Fruit fly (Drosophila melanogaster): Measurements from ENCODE around the gene CG11584.

Gene CG11584

DNA sequence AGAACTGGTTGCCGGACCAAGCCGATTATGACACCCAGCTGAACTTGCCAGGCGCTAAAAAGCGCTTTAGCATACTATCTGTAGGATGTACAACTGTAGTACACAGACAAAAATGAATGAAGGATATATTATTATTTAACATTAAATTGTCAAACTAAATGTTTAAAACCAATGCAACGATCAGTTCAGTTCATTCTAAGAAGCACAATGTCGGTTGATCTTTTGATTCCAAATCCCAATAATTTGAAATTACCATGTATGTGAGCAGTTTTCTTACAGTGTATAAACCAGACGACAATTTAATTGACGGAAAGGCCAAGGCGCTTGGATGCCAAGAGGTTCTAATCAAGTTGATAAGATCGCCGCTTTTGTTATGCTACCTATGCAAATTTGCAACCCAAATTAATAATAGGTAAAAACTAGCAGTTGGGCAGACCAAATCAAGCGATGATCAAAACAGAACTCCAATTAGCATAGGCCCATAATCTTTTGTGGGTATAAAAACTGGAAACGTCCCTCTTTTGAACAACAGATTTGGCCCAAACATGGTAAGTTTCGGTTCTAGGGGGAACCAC lies 11.7 kb upstream of the CG11584 start, which contains the start of gene CG12480 (continued):
- TF ChIP-seq Jarid2 (GFP tag; optimal IDR thresholded peaks at IDR 0.05) (no peak), CG4617 (GFP tag; optimal IDR thresholded peaks at IDR 0.05; ENCODE audit: borderline replicate concordance) (no peak), abd-A (tag; optimal IDR thresholded peaks at IDR 0.05) (peak; percentile 28), CG32532 (GFP tag; IDR thresholded peaks at IDR 0.05) (peak; percentile 90), CG10959 (GFP tag; IDR thresholded peaks at IDR 0.05) (no peak), kni (GFP tag; optimal IDR thresholded peaks at IDR 0.05) (no peak), ara (GFP tag; IDR thresholded peaks at IDR 0.05) (no peak; the same call in 1 of the 2 replicates), Trl (optimal IDR thresholded peaks at IDR 0.05) (no peak), Trl (GFP tag; optimal IDR thresholded peaks at IDR 0.05) (peak; percentile 4), Asciz (GFP tag; optimal IDR thresholded peaks at IDR 0.05) (no peak), CG12155 (GFP tag; optimal IDR thresholded peaks at IDR 0.05) (peak; percentile 53), tgo (GFP tag; IDR thresholded peaks at IDR 0.05) (no peak), CG12391 (tag; optimal IDR thresholded peaks at IDR 0.05) (peak; percentile 26), wor (GFP tag; IDR thresholded peaks at IDR 0.05) (no peak), otp (GFP tag; IDR thresholded peaks at IDR 0.05) (no peak), nau (GFP tag; optimal IDR thresholded peaks at IDR 0.05) (no peak), CG16863 (GFP tag; optimal IDR thresholded peaks at IDR 0.05) (no peak), Opbp (GFP tag; IDR thresholded peaks at IDR 0.05; ENCODE audit: partially characterized antibody) (no peak), Lim3 (GFP tag; IDR thresholded peaks at IDR 0.05) (no peak), Gsc (GFP tag; IDR thresholded peaks at IDR 0.05) (no peak), CG31388 (GFP tag; optimal IDR thresholded peaks at IDR 0.05) (no peak), Hr3 (GFP tag; optimal IDR thresholded peaks at IDR 0.05) (no peak), CG9876 (GFP tag; optimal IDR thresholded peaks at IDR 0.05) (no peak), unc-4 (GFP tag; IDR thresholded peaks at IDR 0.05; ENCODE audit: partially characterized antibody) (no peak), slou (GFP tag; optimal IDR thresholded peaks at IDR 0.05) (peak; percentile 33), CG12744 (GFP tag; optimal IDR thresholded peaks at IDR 0.05) (peak; percentile 24), phol (tag; optimal IDR thresholded peaks at IDR 0.05) (no peak), CG10366 (GFP tag; IDR thresholded peaks at IDR 0.05) (peak; percentile 25; the same call in 1 of the 2 replicates), CG3847 (GFP tag; IDR thresholded peaks at IDR 0.05) (peak; percentile 66), bbx (GFP tag; IDR thresholded peaks at IDR 0.05; ENCODE audit: partially characterized antibody) (no peak), ERR (GFP tag; optimal IDR thresholded peaks at IDR 0.05) (no peak), Pdp1 (GFP tag; optimal IDR thresholded peaks at IDR 0.05) (peak in 1 of 2 experiments; percentile 43), gsb-n (tag; optimal IDR thresholded peaks at IDR 0.05) (no peak), fru (optimal IDR thresholded peaks at IDR 0.05) (no peak), lbe (GFP tag; optimal IDR thresholded peaks at IDR 0.05) (no peak), Neu2 (GFP tag; optimal IDR thresholded peaks at IDR 0.05; ENCODE audit: borderline replicate concordance) (no peak), schlank (tag; optimal IDR thresholded peaks at IDR 0.05) (peak; percentile 55), HmgD (GFP tag; optimal IDR thresholded peaks at IDR 0.05) (no peak), CG2678 (tag; optimal IDR thresholded peaks at IDR 0.05) (peak; percentile 74), CG1603 (tag; optimal IDR thresholded peaks at IDR 0.05) (no peak), CG13775 (GFP tag; optimal IDR thresholded peaks at IDR 0.05) (peak; percentile 43), tio (GFP tag; optimal IDR thresholded peaks at IDR 0.05) (peak; percentile 16), CG4820 (GFP tag; optimal IDR thresholded peaks at IDR 0.05) (no peak), kay (GFP tag; optimal IDR thresholded peaks at IDR 0.05) (no peak), Dp (GFP tag; optimal IDR thresholded peaks at IDR 0.05) (no peak), CG2129 (GFP tag; IDR thresholded peaks at IDR 0.05; ENCODE audit: partially characterized antibody) (no peak), CG33557 (GFP tag; optimal IDR thresholded peaks at IDR 0.05) (no peak), usp (GFP tag; optimal IDR thresholded peaks at IDR 0.05) (no peak), cas (GFP tag; IDR thresholded peaks at IDR 0.05) (peak; percentile 54; the same call in 1 of the 2 replicates), CHES-1-like (GFP tag; optimal IDR thresholded peaks at IDR 0.05) (no peak), CG18262 (tag; optimal IDR thresholded peaks at IDR 0.05) (no peak)
